Worm (Caenorhabditis elegans) whole organism, L2 larva: ENCODE data around the gene ZK1240.5.

Experiments used
- aly-2 ChIP-seq: fragments of 150-350 bp; optimal IDR thresholded peaks from 2 replicates; lab custom pipeline; 2014; ENCODE audit warnings: missing biosample characterization, missing genetic modification characterization
- fos-1 ChIP-seq: fragments of 150-350 bp; optimal IDR thresholded peaks from 2 replicates; lab custom pipeline; 2014; ENCODE audit warnings: missing biosample characterization, missing genetic modification characterization
- lsy-2 ChIP-seq, 2 experiments: fragments of 150-350 bp in 1 of 2; sonication (generic microtip) in 1 of 2; optimal IDR thresholded peaks; 2 replicates each; lab custom pipeline; 2014 to 2017; ENCODE audit warnings: missing biosample characterization in 2 of 2, missing genetic modification characterization in 2 of 2
- mab-5 ChIP-seq: fragments of 150-350 bp; optimal IDR thresholded peaks from 2 replicates; lab custom pipeline; 2014; ENCODE audit warnings: missing biosample characterization, missing genetic modification characterization
- nhr-12 ChIP-seq: fragments of 150-350 bp; optimal IDR thresholded peaks from 2 replicates; lab custom pipeline; 2014; ENCODE audit warnings: missing biosample characterization, missing genetic modification characterization
- nhr-21 ChIP-seq: fragments of 150-350 bp; optimal IDR thresholded peaks from 2 replicates; lab custom pipeline; 2014; ENCODE audit warnings: missing biosample characterization, missing genetic modification characterization
- nhr-23 ChIP-seq: fragments of 150-350 bp; optimal IDR thresholded peaks from 2 replicates; lab custom pipeline; 2014; ENCODE audit warnings: missing biosample characterization, missing genetic modification reagents, missing genetic modification characterization
- nhr-6 ChIP-seq: fragments of 150-350 bp; optimal IDR thresholded peaks from 2 replicates; lab custom pipeline; 2014; ENCODE audit warnings: missing biosample characterization, missing genetic modification characterization
- snpc-4 ChIP-seq: fragments of 150-350 bp; optimal IDR thresholded peaks from 2 replicates; lab custom pipeline; 2014; ENCODE audit warnings: missing biosample characterization, missing genetic modification characterization
- ztf-11 ChIP-seq: sonication (generic microtip); optimal IDR thresholded peaks from 2 replicates; lab custom pipeline; 2017; ENCODE audit warnings: missing biosample characterization, missing genetic modification characterization

DNA sequence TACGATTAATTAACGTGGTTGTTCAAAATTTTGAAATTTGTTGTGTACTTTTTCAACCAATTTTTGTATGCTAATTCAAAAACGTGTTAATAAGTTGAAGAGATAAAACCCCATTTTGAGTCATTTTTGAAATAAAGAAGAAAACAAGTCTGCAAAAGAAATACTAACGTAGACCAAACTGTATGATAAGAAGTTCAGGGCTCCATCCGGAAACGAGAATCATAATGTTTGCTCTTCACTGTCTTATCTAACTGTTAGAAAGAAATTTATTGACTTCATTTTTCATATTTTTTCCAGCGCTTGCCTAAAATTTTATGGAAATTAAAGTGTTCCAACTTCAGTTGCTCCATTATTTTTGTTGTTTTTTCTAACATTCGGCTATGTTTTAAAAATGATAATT is 12.2 kb downstream of the ZK1240.5 start:
- no peak for TF ChIP-seq nhr-23
- no peak for TF ChIP-seq snpc-4 (tag; lab: Kevin White, UChicago)
- no peak for TF ChIP-seq mab-5 (tag; lab: Kevin White, UChicago)
- no peak for TF ChIP-seq ztf-11 (tag; lab: Kevin White, UChicago)
- no peak for TF ChIP-seq nhr-6
- TF ChIP-seq fos-1: peak; percentile 62
- no peak for TF ChIP-seq nhr-12 (tag; lab: Kevin White, UChicago)
- TF ChIP-seq aly-2 (tag; lab: Kevin White, UChicago): no peak
- TF ChIP-seq lsy-2 (tag; optimal IDR thresholded peaks at IDR 0.05; lab: Kevin White, UChicago): no peak
- TF ChIP-seq nhr-21: no peak
